Fruit fly (Drosophila melanogaster) whole organism, embryonic: ENCODE data around the gene pav.

Source experiments
- CG10321 ChIP-seq: fragments of 200-800 bp; sonication (Bioruptor generic); IDR thresholded peaks from 2 replicates; pipeline ENCODE4 v1.3.6; 2022; ENCODE audit warnings: missing biosample characterization, missing genetic modification characterization
- CG11696 ChIP-seq: fragments of 200-800 bp; sonication (Bioruptor generic); IDR thresholded peaks from 2 replicates; pipeline ENCODE4 v1.3.6; 2022; ENCODE audit warnings: missing biosample characterization, missing genetic modification characterization
- CG12104 ChIP-seq: fragments of 200-800 bp; sonication (Bioruptor generic); optimal IDR thresholded peaks from 3 replicates; lab custom pipeline; 2016; ENCODE audit warnings: missing biosample characterization, missing genetic modification characterization
- CG12769 ChIP-seq: fragments of 200-800 bp; sonication (Bioruptor generic); optimal IDR thresholded peaks from 2 replicates; lab custom pipeline; 2019; ENCODE audit warnings: missing biosample characterization, mild to moderate bottlenecking, missing genetic modification characterization, moderate library complexity
- CG15073 ChIP-seq: fragments of 200-800 bp; sonication (Bioruptor generic); optimal IDR thresholded peaks from 2 replicates; lab custom pipeline; 2016; ENCODE audit warnings: missing biosample characterization, missing genetic modification characterization
- CG1529 ChIP-seq: fragments of 200-800 bp; sonication (Bioruptor generic); optimal IDR thresholded peaks from 3 replicates; lab custom pipeline; 2018; ENCODE audit warnings: missing biosample characterization, missing genetic modification characterization
- CG15479 ChIP-seq: fragments of 200-800 bp; sonication (Bioruptor generic); optimal IDR thresholded peaks from 3 replicates; lab custom pipeline; 2019; ENCODE audit warnings: missing biosample characterization, mild to moderate bottlenecking, missing genetic modification characterization, moderate library complexity
- CG1792 ChIP-seq: fragments of 200-800 bp; sonication (Bioruptor generic); optimal IDR thresholded peaks from 2 replicates; lab custom pipeline; 2016; ENCODE audit warnings: missing biosample characterization, missing genetic modification characterization
- CG18011 ChIP-seq: fragments of 200-800 bp; sonication (Bioruptor generic); optimal IDR thresholded peaks from 2 replicates; lab custom pipeline; 2017; ENCODE audit warnings: missing biosample characterization, missing genetic modification characterization, mild to moderate bottlenecking, moderate library complexity, missing genotype
- CG2129 ChIP-seq: fragments of 200-800 bp; sonication (Bioruptor generic); IDR thresholded peaks from 2 replicates; pipeline ENCODE4 v1.3.6; 2022; ENCODE audit warnings: missing biosample characterization, missing genetic modification characterization; ENCODE audit not compliant: partially characterized antibody
- CG2889 ChIP-seq: fragments of 200-800 bp; sonication (Bioruptor generic); IDR thresholded peaks from 3 replicates; pipeline ENCODE4 v1.3.6; 2022; ENCODE audit warnings: missing biosample characterization, missing genetic modification characterization
- CG30403 ChIP-seq: fragments of 200-800 bp; sonication (Bioruptor generic); optimal IDR thresholded peaks from 3 replicates; lab custom pipeline; 2016; ENCODE audit warnings: missing biosample characterization, missing genetic modification characterization
- CG32532 ChIP-seq: fragments of 200-800 bp; sonication (Bioruptor generic); IDR thresholded peaks from 2 replicates; pipeline ENCODE4 v1.3.6; 2022; ENCODE audit warnings: missing biosample characterization, missing genetic modification characterization
- CG34376 ChIP-seq: fragments of 200-800 bp; sonication (Bioruptor generic); optimal IDR thresholded peaks from 2 replicates; lab custom pipeline; 2018; ENCODE audit warnings: missing biosample characterization, mild to moderate bottlenecking, missing genetic modification characterization
- CG34422 ChIP-seq: fragments of 200-800 bp; sonication (Bioruptor generic); IDR thresholded peaks from 3 replicates; pipeline ENCODE4 v1.3.6; 2022; ENCODE audit warnings: missing biosample characterization, missing genetic modification characterization
- CG5180 ChIP-seq: fragments of 200-800 bp; sonication (Bioruptor generic); optimal IDR thresholded peaks from 3 replicates; lab custom pipeline; 2017; ENCODE audit warnings: missing biosample characterization, missing genetic modification characterization, mild to moderate bottlenecking, moderate library complexity, missing genetic modification reagents
- CG5953 ChIP-seq: fragments of 200-800 bp; sonication (Bioruptor generic); IDR thresholded peaks from 2 replicates; pipeline ENCODE4 v1.3.6; 2022; ENCODE audit warnings: missing biosample characterization, missing genetic modification characterization
- CG9215 ChIP-seq: fragments of 200-800 bp; sonication (Bioruptor generic); IDR thresholded peaks from 2 replicates; pipeline ENCODE4 v1.3.6; 2022; ENCODE audit warnings: missing biosample characterization, missing genetic modification characterization
- CG9437 ChIP-seq: fragments of 200-800 bp; sonication (Bioruptor generic); optimal IDR thresholded peaks from 2 replicates; lab custom pipeline; 2018; ENCODE audit warnings: missing biosample characterization, mild to moderate bottlenecking, missing genetic modification characterization
- CoRest ChIP-seq: fragments of 200-800 bp; sonication (Bioruptor generic); optimal IDR thresholded peaks from 3 replicates; lab custom pipeline; 2018; ENCODE audit warnings: missing biosample characterization, mild to moderate bottlenecking, missing genetic modification characterization, moderate library complexity
- D19A ChIP-seq: fragments of 200-800 bp; optimal IDR thresholded peaks from 3 replicates; lab custom pipeline; 2019; ENCODE audit warnings: missing biosample characterization, mild to moderate bottlenecking, missing genetic modification characterization, moderate library complexity
- Dek ChIP-seq: fragments of 200-800 bp; sonication (Bioruptor generic); optimal IDR thresholded peaks from 3 replicates; lab custom pipeline; 2019; ENCODE audit warnings: missing biosample characterization, mild to moderate bottlenecking, missing genetic modification characterization, moderate library complexity
- E2f1 ChIP-seq: fragments of 200-800 bp; sonication (Bioruptor generic); IDR thresholded peaks from 2 replicates; pipeline ENCODE4 v1.3.6; 2022; ENCODE audit warnings: missing biosample characterization, missing genetic modification characterization
- Hr3 ChIP-seq: fragments of 200-800 bp; sonication (Bioruptor generic); optimal IDR thresholded peaks from 3 replicates; lab custom pipeline; 2016; ENCODE audit warnings: missing biosample characterization, missing genetic modification characterization
- Mrtf ChIP-seq: fragments of 200-800 bp; sonication (Bioruptor generic); IDR thresholded peaks from 3 replicates; pipeline ENCODE4 v1.3.6; 2022; ENCODE audit warnings: missing biosample characterization, missing genetic modification characterization
- Oli ChIP-seq: fragments of 200-800 bp; sonication (Bioruptor generic); optimal IDR thresholded peaks from 2 replicates; lab custom pipeline; 2018; ENCODE audit warnings: missing biosample characterization, mild to moderate bottlenecking, missing genetic modification characterization, moderate library complexity
- Pdp1 ChIP-seq, 2 experiments: fragments of 200-800 bp; sonication (Bioruptor generic); optimal IDR thresholded peaks; 3 replicates each; lab custom pipeline; 2016; ENCODE audit warnings: missing biosample characterization in 2 of 2, missing genetic modification characterization in 2 of 2, mild to moderate bottlenecking in 1 of 2, moderate library complexity in 1 of 2
- Sox100B ChIP-seq: fragments of 200-800 bp; sonication (Bioruptor generic); optimal IDR thresholded peaks from 3 replicates; lab custom pipeline; 2018; ENCODE audit warnings: missing biosample characterization, mild to moderate bottlenecking, missing genetic modification characterization
- Sry-β ChIP-seq: fragments of 200-800 bp; sonication (Bioruptor generic); optimal IDR thresholded peaks from 2 replicates; lab custom pipeline; 2018; ENCODE audit warnings: missing biosample characterization, mild to moderate bottlenecking, missing genetic modification characterization, moderate library complexity
- ap ChIP-seq: fragments of 200-800 bp; sonication (Bioruptor generic); IDR thresholded peaks from 2 replicates; pipeline ENCODE4 v1.3.6; 2022; ENCODE audit warnings: missing biosample characterization, missing genetic modification characterization
- bcd ChIP-seq: fragments of 200-800 bp; sonication (Bioruptor generic); optimal IDR thresholded peaks from 2 replicates; lab custom pipeline; 2017; ENCODE audit warnings: missing biosample characterization, mild to moderate bottlenecking, missing genetic modification characterization
- br ChIP-seq: fragments of >200 bp; optimal IDR thresholded peaks from 2 replicates; lab custom pipeline; 2017
- cato ChIP-seq: fragments of 200-800 bp; sonication (Bioruptor generic); optimal IDR thresholded peaks from 2 replicates; lab custom pipeline; 2016; ENCODE audit warnings: missing biosample characterization, missing genetic modification characterization, borderline replicate concordance
- ems ChIP-seq: fragments of 200-800 bp; sonication (Bioruptor generic); optimal IDR thresholded peaks from 3 replicates; lab custom pipeline; 2016; ENCODE audit warnings: missing biosample characterization, missing genetic modification characterization
- fd64A ChIP-seq: fragments of 200-800 bp; sonication (Bioruptor generic); optimal IDR thresholded peaks from 3 replicates; lab custom pipeline; 2018; ENCODE audit warnings: missing biosample characterization, mild to moderate bottlenecking, missing genetic modification characterization
- fd96Cb ChIP-seq: fragments of 200-800 bp; sonication (Bioruptor generic); optimal IDR thresholded peaks from 2 replicates; lab custom pipeline; 2018; ENCODE audit warnings: missing biosample characterization, mild to moderate bottlenecking, missing genetic modification characterization, moderate library complexity
- gce ChIP-seq: fragments of 200-800 bp; sonication (Bioruptor generic); IDR thresholded peaks from 3 replicates; pipeline ENCODE4 v1.3.6; 2022; ENCODE audit warnings: missing biosample characterization, missing genetic modification characterization
- gem ChIP-seq: fragments of 200-800 bp; sonication (Bioruptor generic); optimal IDR thresholded peaks from 2 replicates; lab custom pipeline; 2019; ENCODE audit warnings: missing biosample characterization, mild to moderate bottlenecking, missing genetic modification characterization, moderate library complexity
- gro ChIP-seq: fragments of 200-800 bp; sonication (Bioruptor generic); optimal IDR thresholded peaks from 2 replicates; lab custom pipeline; 2016; ENCODE audit warnings: missing biosample characterization, missing genetic modification characterization
- gsb-n ChIP-seq: fragments of 200-800 bp; sonication (Bioruptor generic); optimal IDR thresholded peaks from 3 replicates; lab custom pipeline; 2018; ENCODE audit warnings: missing biosample characterization, mild to moderate bottlenecking, missing genetic modification characterization
- gt ChIP-seq: fragments of 200-800 bp; sonication (Bioruptor generic); IDR thresholded peaks from 2 replicates; pipeline ENCODE4 v1.3.6; 2022; ENCODE audit warnings: missing biosample characterization, missing genetic modification characterization
- hb ChIP-seq: fragments of 200-800 bp; sonication (Bioruptor generic); IDR thresholded peaks from 3 replicates; pipeline ENCODE4 v1.3.6; 2022; ENCODE audit warnings: missing biosample characterization, missing genetic modification characterization; ENCODE audit not compliant: partially characterized antibody
- inv ChIP-seq: fragments of 200-800 bp; sonication (Bioruptor generic); IDR thresholded peaks from 2 replicates; pipeline ENCODE4 v1.3.6; 2022; ENCODE audit warnings: missing biosample characterization, missing genetic modification characterization; ENCODE audit not compliant: partially characterized antibody
- phol ChIP-seq: fragments of 200-800 bp; sonication (Bioruptor generic); optimal IDR thresholded peaks from 3 replicates; lab custom pipeline; 2018; ENCODE audit warnings: missing biosample characterization, mild to moderate bottlenecking, missing genetic modification characterization, moderate library complexity
- pros ChIP-seq: fragments of 200-800 bp; sonication (Bioruptor generic); optimal IDR thresholded peaks from 3 replicates; lab custom pipeline; 2019; ENCODE audit warnings: missing biosample characterization, mild to moderate bottlenecking, missing genetic modification characterization, moderate library complexity
- pum ChIP-seq: fragments of 200-800 bp; sonication (Bioruptor generic); optimal IDR thresholded peaks from 2 replicates; lab custom pipeline; 2016; ENCODE audit warnings: missing biosample characterization, missing genetic modification characterization
- sd ChIP-seq: fragments of 200-800 bp; sonication (Bioruptor generic); optimal IDR thresholded peaks from 3 replicates; lab custom pipeline; 2018; ENCODE audit warnings: missing biosample characterization, mild to moderate bottlenecking, missing genetic modification characterization, moderate library complexity
- slp2 ChIP-seq: fragments of 200-800 bp; sonication (Bioruptor generic); optimal IDR thresholded peaks from 2 replicates; lab custom pipeline; 2016; ENCODE audit warnings: missing biosample characterization, missing genetic modification characterization
- tna ChIP-seq: fragments of 200-800 bp; sonication (Bioruptor generic); IDR thresholded peaks from 2 replicates; pipeline ENCODE4 v1.3.6; 2022; ENCODE audit warnings: missing biosample characterization, missing genetic modification characterization; ENCODE audit not compliant: partially characterized antibody
- trh ChIP-seq: fragments of 200-800 bp; sonication (Bioruptor generic); optimal IDR thresholded peaks from 2 replicates; lab custom pipeline; 2016; ENCODE audit warnings: missing biosample characterization, missing genetic modification characterization
- tx ChIP-seq: fragments of 200-800 bp; sonication (Bioruptor generic); optimal IDR thresholded peaks from 2 replicates; lab custom pipeline; 2016; ENCODE audit warnings: missing biosample characterization, missing genetic modification characterization

pav gene

dm6 chr3L:4232724-4233367, 9.7 kb upstream of the pav start (continued):
- TF ChIP-seq CG11696 (no peak), fd64A (no peak), cato (GFP tag; lab: Kevin White, UChicago) (no peak), hb (GFP tag; lab: Robert Waterston, UW) (no peak), CG5180 (GFP tag; lab: Kevin White, UChicago) (no peak), sd (no peak), gsb-n (tag; lab: Kevin White, UChicago) (peak; percentile 7), CG1792 (GFP tag; lab: Kevin White, UChicago) (no peak), br (no peak), CG2889 (GFP tag; lab: Robert Waterston, UW) (no peak), D19A (peak; percentile 98), ap (GFP tag; lab: Robert Waterston, UW) (no peak), Oli (tag; lab: Kevin White, UChicago) (peak; percentile 50), Pdp1 (GFP tag; optimal IDR thresholded peaks at IDR 0.05; lab: Kevin White, UChicago) (no peak), pum (no peak), slp2 (GFP tag; lab: Kevin White, UChicago) (no peak), fd96Cb (tag; lab: Kevin White, UChicago) (peak; percentile 51), Sry-β (GFP tag; lab: Kevin White, UChicago) (no peak), CoRest (tag; lab: Kevin White, UChicago) (peak; percentile 31), inv (no peak), ems (GFP tag; lab: Kevin White, UChicago) (no peak), CG34422 (GFP tag; lab: Robert Waterston, UW) (no peak), Hr3 (GFP tag; lab: Kevin White, UChicago) (no peak), pros (GFP tag; lab: Kevin White, UChicago) (no peak), CG1529 (no peak), bcd (GFP tag; lab: Kevin White, UChicago) (no peak), phol (tag; lab: Kevin White, UChicago) (peak; percentile 52), Sox100B (peak; percentile 41), CG15479 (no peak), CG9437 (GFP tag; lab: Kevin White, UChicago) (peak; percentile 24), CG32532 (GFP tag; lab: Robert Waterston, UW) (no peak), CG9215 (GFP tag; lab: Robert Waterston, UW) (no peak), Mrtf (GFP tag; lab: Robert Waterston, UW) (no peak), CG34376 (no peak), gro (GFP tag; lab: Kevin White, UChicago) (peak; percentile 22), CG18011 (GFP tag; lab: Kevin White, UChicago) (no peak), CG15073 (no peak), CG10321 (no peak), gem (tag; lab: Kevin White, UChicago) (peak; percentile 59), Dek (tag; lab: Kevin White, UChicago) (no peak), CG2129 (no peak), gce (GFP tag; lab: Robert Waterston, UW) (no peak), E2f1 (no peak), tna (GFP tag; lab: Robert Waterston, UW) (no peak), trh (no peak), CG30403 (GFP tag; lab: Kevin White, UChicago) (peak; percentile 45), CG12104 (GFP tag; lab: Kevin White, UChicago) (no peak), tx (GFP tag; lab: Kevin White, UChicago) (no peak), gt (GFP tag; lab: Robert Waterston, UW) (no peak), CG12769 (tag; lab: Kevin White, UChicago) (no peak), CG5953 (GFP tag; lab: Robert Waterston, UW) (no peak)
